Worm (Caenorhabditis elegans) whole organism, L1 larva: Measurements from ENCODE around the gene C36C5.14.

Experiments used
- C16A3.4 ChIP-seq: fragments of 150-350 bp; optimal IDR thresholded peaks from 2 replicates; lab custom pipeline; 2014; ENCODE audit warnings: missing biosample characterization, missing genetic modification characterization
- aly-2 ChIP-seq: fragments of 150-350 bp; optimal IDR thresholded peaks from 2 replicates; lab custom pipeline; 2014; ENCODE audit warnings: missing biosample characterization, missing genetic modification characterization
- ceh-88 ChIP-seq: fragments of 200-800 bp; sonication (Bioruptor generic); IDR thresholded peaks from 2 replicates; pipeline ENCODE4 v1.3.6; 2022; ENCODE audit warnings: missing genetic modification characterization, missing compliant biosample characterization
- ceh-90 ChIP-seq: sonication (generic microtip); optimal IDR thresholded peaks from 2 replicates; lab custom pipeline; 2016; ENCODE audit warnings: missing genetic modification characterization, missing compliant biosample characterization
- dpl-1 ChIP-seq, 3 experiments: fragments of 150-350 bp in 2 of 3; sonication (generic microtip) in 1 of 3; optimal IDR thresholded peaks; 2 replicates each; lab custom pipeline; 2014 to 2017; ENCODE audit warnings: missing biosample characterization in 3 of 3, missing genetic modification characterization in 3 of 3, missing genetic modification reagents in 3 of 3
- elt-3 ChIP-seq, 6 experiments: fragments of 150-350 bp in 1 of 6; sonication (generic microtip); optimal IDR thresholded peaks; 2 replicates each; lab custom pipeline; 2017 to 2018; ENCODE audit warnings: missing biosample characterization in 6 of 6, missing genetic modification characterization in 6 of 6, inconsistent platforms in 1 of 6
- nhr-12 ChIP-seq: sonication (generic microtip); optimal IDR thresholded peaks from 2 replicates; lab custom pipeline; 2017; ENCODE audit warnings: missing biosample characterization, missing genetic modification characterization
- skn-1 ChIP-seq: fragments of 150-350 bp; optimal IDR thresholded peaks from 2 replicates; lab custom pipeline; 2014; ENCODE audit warnings: missing biosample characterization, missing genetic modification characterization
- sox-4 ChIP-seq: sonication (generic microtip); optimal IDR thresholded peaks from 2 replicates; lab custom pipeline; 2016; ENCODE audit warnings: missing genetic modification characterization, missing compliant biosample characterization
- sptf-1 ChIP-seq: fragments of 150-350 bp; optimal IDR thresholded peaks from 2 replicates; lab custom pipeline; 2014; ENCODE audit warnings: missing biosample characterization, missing genetic modification characterization
- tbx-2 ChIP-seq: sonication (generic microtip); optimal IDR thresholded peaks from 2 replicates; lab custom pipeline; 2016; ENCODE audit warnings: missing genetic modification characterization, missing compliant biosample characterization
- unc-130 ChIP-seq: fragments of 150-350 bp; optimal IDR thresholded peaks from 2 replicates; lab custom pipeline; 2017; ENCODE audit warnings: missing biosample characterization, missing genetic modification characterization, inconsistent platforms
- unc-30 ChIP-seq: sonication (generic microtip); optimal IDR thresholded peaks from 2 replicates; lab custom pipeline; 2017; ENCODE audit warnings: missing biosample characterization, missing genetic modification characterization
- xbp-1 ChIP-seq: sonication (generic microtip); optimal IDR thresholded peaks from 2 replicates; lab custom pipeline; 2016; ENCODE audit warnings: missing genetic modification characterization, missing compliant biosample characterization

DNA sequence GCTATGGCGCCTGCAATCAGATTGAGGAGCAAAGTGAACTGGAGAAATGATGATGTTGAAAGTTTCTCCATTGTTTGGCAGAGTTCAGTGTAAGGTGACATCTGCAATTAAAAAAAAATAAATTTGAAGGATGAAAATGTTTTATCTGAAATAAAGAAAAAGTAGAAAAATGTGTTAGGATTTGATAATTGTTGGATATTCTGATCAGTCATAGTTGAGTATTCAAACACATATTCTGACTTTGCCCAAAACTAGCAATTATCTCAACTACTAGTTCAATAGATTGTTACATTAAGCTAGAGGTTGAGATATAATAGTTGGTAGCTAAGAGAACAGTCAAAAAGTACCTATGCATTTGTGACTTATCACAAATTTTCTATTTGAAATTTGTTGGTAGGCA is 20.8 kb downstream of the C36C5.14 start, which contains the start of gene srab-10:
- no peak for TF ChIP-seq C16A3.4 (tag; lab: Kevin White, UChicago)
- no peak for TF ChIP-seq tbx-2
- TF ChIP-seq aly-2 (tag; lab: Kevin White, UChicago): no peak
- no peak for TF ChIP-seq ceh-88 (GFP tag; lab: Robert Waterston, UW)
- TF ChIP-seq sptf-1 (tag; lab: Kevin White, UChicago): no peak
- TF ChIP-seq xbp-1 (tag; lab: Kevin White, UChicago): no peak
- TF ChIP-seq sox-4 (tag; lab: Kevin White, UChicago): no peak
- no peak for TF ChIP-seq unc-130 (tag; lab: Kevin White, UChicago)
- TF ChIP-seq nhr-12 (tag; lab: Kevin White, UChicago): no peak
- TF ChIP-seq unc-30 (tag; lab: Kevin White, UChicago): no peak
- TF ChIP-seq dpl-1 (GFP tag; optimal IDR thresholded peaks at IDR 0.05; lab: Kevin White, UChicago): no peak
- TF ChIP-seq ceh-90 (tag; lab: Kevin White, UChicago): no peak
- TF ChIP-seq elt-3 (tag; optimal IDR thresholded peaks at IDR 0.05; lab: Kevin White, UChicago): no peak
- no peak for TF ChIP-seq skn-1 (tag; lab: Kevin White, UChicago)
